Worm (Caenorhabditis elegans) whole organism, L1 larva: ENCODE results near the gene acr-8.
A peak's percentile ranks its signal among the peaks of the same experiment; 100 is the strongest.

Experiments used
- aly-2 ChIP-seq: fragments of 150-350 bp; optimal IDR thresholded peaks from 2 replicates; lab custom pipeline; 2014; ENCODE audit warnings: missing biosample characterization, missing genetic modification characterization
- efl-1 ChIP-seq, 4 experiments: fragments of 150-350 bp; optimal IDR thresholded peaks in 3 of 4; peaks in 1 of 4; 1 replicate in 1 of 4; 2 replicates in 3 of 4; lab custom pipeline; 2014; ENCODE audit warnings: missing biosample characterization in 2 of 4, missing genetic modification characterization in 2 of 4, missing genetic modification reagents in 2 of 4
- jun-1 ChIP-seq: fragments of 150-350 bp; optimal IDR thresholded peaks from 2 replicates; lab custom pipeline; 2014; ENCODE audit warnings: missing biosample characterization, missing genetic modification reagents, missing genetic modification characterization

DNA sequence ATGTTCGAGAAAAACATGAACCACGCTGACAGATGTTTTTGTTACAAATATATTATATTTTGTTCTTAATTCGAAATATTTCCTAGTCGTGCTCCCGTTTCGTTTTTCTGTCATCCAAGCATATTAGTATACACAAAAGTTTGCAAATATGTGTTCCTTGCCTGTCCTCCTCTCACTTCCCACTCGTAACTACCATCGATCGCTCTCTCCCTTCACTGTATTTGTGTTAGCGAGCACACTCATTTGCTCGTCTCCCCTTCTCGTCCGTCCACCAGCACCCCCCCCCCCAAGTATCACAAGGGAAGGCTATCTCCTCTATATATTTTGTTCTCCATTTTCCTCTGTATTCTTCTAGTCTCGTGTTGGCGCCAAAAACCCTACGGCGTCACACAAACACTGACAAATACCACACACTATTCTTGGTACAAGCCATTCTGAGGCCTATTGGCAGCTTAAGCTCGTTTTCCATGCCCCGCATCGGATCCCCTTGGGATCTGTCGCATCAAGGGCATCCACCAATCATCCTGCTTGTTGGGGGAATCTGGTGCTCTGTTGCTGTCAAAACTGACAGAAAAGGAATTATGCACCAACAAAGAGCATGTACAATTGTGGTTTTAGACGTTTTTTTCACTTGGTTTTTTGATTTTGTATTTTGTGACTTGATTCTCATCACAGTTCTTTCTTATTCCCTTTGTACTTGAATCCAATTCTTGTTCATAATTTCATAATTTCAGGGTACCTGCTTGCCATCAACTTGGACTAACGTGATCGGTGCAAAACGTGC is 15.8 kb upstream of the acr-8 start, which contains the start of gene pkn-1:
- TF ChIP-seq efl-1 (optimal IDR thresholded peaks at IDR 0.05; lab: Kevin White, UChicago) (no peak), efl-1 (GFP tag; optimal IDR thresholded peaks at IDR 0.05 in 1 of 2; lab: Kevin White, UChicago) (peak in 1 of 2 experiments; percentile 2), aly-2 (tag; lab: Kevin White, UChicago) (no peak), jun-1 (tag; lab: Kevin White, UChicago) (no peak)
